Worm (Caenorhabditis elegans): ENCODE measurements around the gene ugt-22.
"Not testable (repeated sequence)": the region's sequence is repeated elsewhere in the genome, so short reads cannot be mapped to it uniquely, and the experiment has no call there.

ugt-22 gene

ce11 chrIV:13639027-13639426 is at the start of gene ugt-22:
Gene ugt-22 (plus strand): TSS chrIV:13639260.
- TF ChIP-seq dao-5 (tag; optimal IDR thresholded peaks at IDR 0.05) = no peak
- no peak for TF ChIP-seq him-1 (tag; optimal IDR thresholded peaks at IDR 0.05)
- TF ChIP-seq W03F9.2 (tag; optimal IDR thresholded peaks at IDR 0.05) = no peak

- TF ChIP-seq W03F9.2 (tag; optimal IDR thresholded peaks at IDR 0.05) (no peak), him-1 (tag; optimal IDR thresholded peaks at IDR 0.05) (no peak), dao-5 (tag; optimal IDR thresholded peaks at IDR 0.05) (no peak)
Measured at ce11 chrIV:13591645-13592044, 47.4 kb upstream of the ugt-22 start, which contains the start of gene tsp-5. Gene tsp-5 (minus strand): TSS chrIV:13591745.

ce11 chrIV:13593351-13593750 is 45.7 kb upstream of the ugt-22 start, which contains the start of gene Y45F10B.3:
Gene Y45F10B.3 (plus strand): TSS chrIV:13593651.
- TF ChIP-seq W03F9.2 (tag; optimal IDR thresholded peaks at IDR 0.05) (no peak), dao-5 (tag; optimal IDR thresholded peaks at IDR 0.05) (no peak), him-1 (tag; optimal IDR thresholded peaks at IDR 0.05) (no peak)

ce11 chrIV:13597813-13598212 is 41.2 kb upstream of the ugt-22 start, which contains the start of gene Y45F10B.9:
Gene Y45F10B.9 (minus strand): TSS chrIV:13597913.
- not testable (repeated sequence) for TF ChIP-seq W03F9.2, him-1, dao-5 (tag; optimal IDR thresholded peaks at IDR 0.05)

ce11 chrIV:13600643-13601042 is 38.4 kb upstream of the ugt-22 start:
- TF ChIP-seq him-1 (tag; optimal IDR thresholded peaks at IDR 0.05) (no peak), dao-5 (tag; optimal IDR thresholded peaks at IDR 0.05) (no peak), W03F9.2 (tag; optimal IDR thresholded peaks at IDR 0.05) (no peak)

ce11 chrIV:13601428-13601827 is 37.6 kb upstream of the ugt-22 start:
- TF ChIP-seq dao-5 (tag; optimal IDR thresholded peaks at IDR 0.05) (no peak), W03F9.2 (tag; optimal IDR thresholded peaks at IDR 0.05) (no peak), him-1 (tag; optimal IDR thresholded peaks at IDR 0.05) (no peak)

- TF ChIP-seq him-1 (tag; optimal IDR thresholded peaks at IDR 0.05) (no peak), dao-5 (tag; optimal IDR thresholded peaks at IDR 0.05) (no peak), W03F9.2 (tag; optimal IDR thresholded peaks at IDR 0.05) (no peak)
Measured at ce11 chrIV:13601973-13602669, 36.9 kb upstream of the ugt-22 start, which contains the start of gene Y45F10B.59. Gene Y45F10B.59 (plus strand): TSS chrIV:13602619.

- no peak for TF ChIP-seq dao-5 (tag; optimal IDR thresholded peaks at IDR 0.05)
- TF ChIP-seq W03F9.2 (tag; optimal IDR thresholded peaks at IDR 0.05) = no peak
- TF ChIP-seq him-1 (tag; optimal IDR thresholded peaks at IDR 0.05) = no peak
Measured at ce11 chrIV:13609755-13610154, 29.3 kb upstream of the ugt-22 start, which contains the start of gene C08F11.13. Gene C08F11.13 (minus strand): TSS chrIV:13609892.

- TF ChIP-seq dao-5 (tag; optimal IDR thresholded peaks at IDR 0.05) = no peak
- no peak for TF ChIP-seq W03F9.2 (tag; optimal IDR thresholded peaks at IDR 0.05)
- no peak for TF ChIP-seq him-1 (tag; optimal IDR thresholded peaks at IDR 0.05)
Measured at ce11 chrIV:13619203-13619602, 19.9 kb upstream of the ugt-22 start, which contains the start of gene C08F11.3. Gene C08F11.3 (plus strand): TSS chrIV:13619503.

ce11 chrIV:13623533-13623932 is 15.5 kb upstream of the ugt-22 start, which contains the start of gene C08F11.1:
Gene C08F11.1 (plus strand): TSS chrIV:13623833.
- TF ChIP-seq W03F9.2 (tag; optimal IDR thresholded peaks at IDR 0.05) = no peak
- TF ChIP-seq dao-5 (tag; optimal IDR thresholded peaks at IDR 0.05) = no peak
- no peak for TF ChIP-seq him-1 (tag; optimal IDR thresholded peaks at IDR 0.05)

ce11 chrIV:13626469-13626868 is 12.6 kb upstream of the ugt-22 start, which contains the start of gene sru-21:
Gene sru-21 (plus strand): TSS chrIV:13626769.
- no peak for TF ChIP-seq dao-5 (tag; optimal IDR thresholded peaks at IDR 0.05)
- no peak for TF ChIP-seq W03F9.2 (tag; optimal IDR thresholded peaks at IDR 0.05)
- no peak for TF ChIP-seq him-1 (tag; optimal IDR thresholded peaks at IDR 0.05)

ce11 chrIV:13632613-13633012 is 6.4 kb upstream of the ugt-22 start:
- no peak for TF ChIP-seq dao-5 (tag; optimal IDR thresholded peaks at IDR 0.05)
- TF ChIP-seq W03F9.2 (tag; optimal IDR thresholded peaks at IDR 0.05) = no peak
- no peak for TF ChIP-seq him-1 (tag; optimal IDR thresholded peaks at IDR 0.05)

ce11 chrIV:13633165-13633564 is 5.9 kb upstream of the ugt-22 start, which contains the start of gene fbxa-98:
Gene fbxa-98 (plus strand): TSS chrIV:13633407.
- TF ChIP-seq dao-5 (tag; optimal IDR thresholded peaks at IDR 0.05) (no peak), him-1 (tag; optimal IDR thresholded peaks at IDR 0.05) (no peak), W03F9.2 (tag; optimal IDR thresholded peaks at IDR 0.05) (no peak)

ce11 chrIV:13636975-13637374 is 2.1 kb upstream of the ugt-22 start, which contains the start of gene C08F11.7:
Gene C08F11.7 (plus strand): TSS chrIV:13637275.
- TF ChIP-seq dao-5 (tag; optimal IDR thresholded peaks at IDR 0.05) (no peak), W03F9.2 (tag; optimal IDR thresholded peaks at IDR 0.05) (no peak), him-1 (tag; optimal IDR thresholded peaks at IDR 0.05) (no peak)

Measured in whole organism, L4/young adult.